Fruit fly (Drosophila melanogaster): ENCODE results near the gene spri.

Gene spri

DNA sequence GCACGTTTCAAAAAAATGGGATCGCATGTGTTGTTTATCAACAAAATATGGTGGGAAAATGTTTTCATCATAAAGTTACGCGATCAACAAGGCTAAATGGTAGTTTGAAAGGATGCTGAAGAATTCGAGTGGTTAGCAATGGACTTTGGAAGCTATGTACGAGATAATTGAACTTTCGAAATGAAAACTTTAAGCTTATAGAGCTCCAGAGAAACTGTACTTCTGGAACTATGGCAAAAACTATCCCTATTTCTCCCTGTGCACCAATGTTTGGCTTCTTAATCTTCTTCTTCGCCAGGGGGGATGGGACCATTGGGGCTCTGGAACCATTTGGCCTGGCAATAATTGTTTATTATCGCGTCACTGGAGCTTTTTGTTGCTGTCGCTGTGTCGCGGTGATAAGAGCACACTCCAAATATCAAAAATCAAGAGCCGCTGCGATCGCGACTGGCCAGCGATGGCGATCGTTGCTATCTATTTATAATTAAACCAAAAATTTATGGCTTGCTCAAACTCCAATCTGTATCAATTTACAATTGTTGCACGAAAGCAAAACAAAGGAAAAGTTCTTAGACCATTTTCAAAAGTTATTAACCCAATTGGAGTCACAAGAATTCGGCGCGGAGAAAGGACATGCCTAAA is 97.1 kb downstream of the spri start (continued):
- TF ChIP-seq CG12744 (GFP tag; optimal IDR thresholded peaks at IDR 0.05) (no peak), CG9609 (GFP tag; optimal IDR thresholded peaks at IDR 0.05) (peak; percentile 11), Doc2 (GFP tag; IDR thresholded peaks at IDR 0.05) (no peak), BtbVII (GFP tag; optimal IDR thresholded peaks at IDR 0.05) (peak; percentile 74), row (GFP tag; IDR thresholded peaks at IDR 0.05) (peak; percentile 60; the same call in 2 of the 3 replicates), CG6791 (GFP tag; IDR thresholded peaks at IDR 0.05; ENCODE audit: partially characterized antibody) (no peak), CG10654 (GFP tag; optimal IDR thresholded peaks at IDR 0.05) (no peak), br (optimal IDR thresholded peaks at IDR 0.05) (no peak), CG18619 (GFP tag; optimal IDR thresholded peaks at IDR 0.05) (peak; percentile 69), Oli (tag; optimal IDR thresholded peaks at IDR 0.05) (peak; percentile 37), ato (GFP tag; IDR thresholded peaks at IDR 0.05; ENCODE audit: partially characterized antibody) (no peak), Hand (GFP tag; optimal IDR thresholded peaks at IDR 0.05) (peak; percentile 51), sqz (GFP tag; optimal IDR thresholded peaks at IDR 0.05) (no peak), CG33213 (GFP tag; optimal IDR thresholded peaks at IDR 0.05) (no peak), Camta (GFP tag; optimal IDR thresholded peaks at IDR 0.05) (no peak), Vsx1 (GFP tag; optimal IDR thresholded peaks at IDR 0.05) (no peak), Dref (GFP tag; IDR thresholded peaks at IDR 0.05) (no peak), CG4282 (GFP tag; optimal IDR thresholded peaks at IDR 0.05) (no peak), Awh (GFP tag; IDR thresholded peaks at IDR 0.05) (no peak), vfl (GFP tag; optimal IDR thresholded peaks at IDR 0.05) (peak; percentile 23), CG2202 (tag; optimal IDR thresholded peaks at IDR 0.05) (no peak), croc (GFP tag; conservative IDR thresholded peaks at IDR 0.05) (no peak), Hmr (GFP tag; optimal IDR thresholded peaks at IDR 0.05) (peak; percentile 72), Dbx (GFP tag; IDR thresholded peaks at IDR 0.05) (0 out of 3 replicates have a peak, but pooled peaks have one; percentile 41), CG5245 (GFP tag; optimal IDR thresholded peaks at IDR 0.05) (no peak), CG2875 (GFP tag; optimal IDR thresholded peaks at IDR 0.05) (no peak), CG1647 (GFP tag; optimal IDR thresholded peaks at IDR 0.05) (no peak), cas (GFP tag; IDR thresholded peaks at IDR 0.05) (no peak), zen2 (GFP tag; IDR thresholded peaks at IDR 0.05; ENCODE audit: partially characterized antibody) (no peak), BEAF-32 (GFP tag; optimal IDR thresholded peaks at IDR 0.05) (no peak), CG14050 (GFP tag; IDR thresholded peaks at IDR 0.05) (no peak), CG4820 (GFP tag; optimal IDR thresholded peaks at IDR 0.05) (no peak), Xbp1 (GFP tag; optimal IDR thresholded peaks at IDR 0.05) (peak; percentile 31), GATAe (GFP tag; conservative IDR thresholded peaks at IDR 0.05) (no peak), pum (GFP tag; optimal IDR thresholded peaks at IDR 0.05) (no peak), Poxn (GFP tag; IDR thresholded peaks at IDR 0.05) (no peak), Jarid2 (GFP tag; optimal IDR thresholded peaks at IDR 0.05) (no peak), D19B (GFP tag; optimal IDR thresholded peaks at IDR 0.05) (peak; percentile 41), toy (GFP tag; IDR thresholded peaks at IDR 0.05) (no peak), CkIIα-i1 (GFP tag; IDR thresholded peaks at IDR 0.05) (no peak), slp2 (GFP tag; optimal IDR thresholded peaks at IDR 0.05) (no peak), CG6813 (GFP tag; optimal IDR thresholded peaks at IDR 0.05) (no peak), tup (GFP tag; optimal IDR thresholded peaks at IDR 0.05) (no peak), CG32772 (GFP tag; IDR thresholded peaks at IDR 0.05) (no peak), CG15011 (GFP tag; optimal IDR thresholded peaks at IDR 0.05) (peak; percentile 12), CG12659 (GFP tag; optimal IDR thresholded peaks at IDR 0.05) (peak; percentile 37), CG4424 (GFP tag; optimal IDR thresholded peaks at IDR 0.05) (peak; percentile 5), CG18011 (GFP tag; optimal IDR thresholded peaks at IDR 0.05) (no peak), CG10462 (GFP tag; optimal IDR thresholded peaks at IDR 0.05) (no peak), HmgD (GFP tag; optimal IDR thresholded peaks at IDR 0.05) (no peak), D19A (tag; optimal IDR thresholded peaks at IDR 0.05) (no peak)

All from whole organism, embryonic.